Worm (Caenorhabditis elegans) whole organism, L4 larva: ENCODE data around the gene Y45G5AL.1.

Experiments
- egl-27 ChIP-seq: sonication (generic microtip); optimal IDR thresholded peaks from 3 replicates; lab custom pipeline; 2017; ENCODE audit warnings: missing biosample characterization, missing genetic modification reagents, missing genetic modification characterization
- unc-39 ChIP-seq: sonication (generic microtip); optimal IDR thresholded peaks from 2 replicates; lab custom pipeline; 2017; ENCODE audit warnings: missing biosample characterization, missing genetic modification characterization
- unc-62 ChIP-seq, 3 experiments: fragments of 150-350 bp in 1 of 3; sonication (generic microtip); optimal IDR thresholded peaks in 2 of 3; peaks in 1 of 3; 1 replicate in 1 of 3; 2 replicates in 2 of 3; lab custom pipeline; 2014 to 2017; ENCODE audit warnings: missing biosample characterization in 3 of 3, missing genetic modification characterization in 3 of 3, missing genetic modification reagents in 3 of 3, missing genotype in 1 of 3

- TF ChIP-seq unc-62 (GFP tag; optimal IDR thresholded peaks at IDR 0.05 in 1 of 2; lab: Kevin White, UChicago) (no peak), unc-62 (tag; optimal IDR thresholded peaks at IDR 0.05; lab: Kevin White, UChicago) (no peak), egl-27 (tag; lab: Kevin White, UChicago) (no peak), unc-39 (tag; lab: Kevin White, UChicago) (no peak)
These were observed 7.1 kb downstream of the Y45G5AL.1 start for ce11 chrV:4151400-4151799.
